Fruit fly (Drosophila melanogaster) whole organism, adult: ENCODE measurements around the gene vls.

Experiments
- CG1620 ChIP-seq: fragments of 200-800 bp; sonication (Bioruptor generic); optimal IDR thresholded peaks from 2 replicates; lab custom pipeline; 2016; ENCODE audit warnings: missing biosample characterization, missing genetic modification characterization
- cnc ChIP-seq, 2 experiments: fragments of >200 bp; optimal IDR thresholded peaks; 2 replicates each; lab custom pipeline; 2017
- kay ChIP-seq: fragments of 200-800 bp; sonication (Bioruptor generic); peaks from one replicate; lab custom pipeline; 2016; ENCODE audit warnings: missing biosample characterization, missing genetic modification characterization, borderline replicate concordance

dm6 chr2L:20074388-20074787 is 8.9 kb upstream of the vls start:
- TF ChIP-seq cnc (optimal IDR thresholded peaks at IDR 0.05; lab: Kevin White, UChicago) (no peak), kay (GFP tag; lab: Kevin White, UChicago) (no peak), CG1620 (GFP tag; lab: Kevin White, UChicago) (no peak)
